Fruit fly (Drosophila melanogaster): ENCODE results near the gene CG31975.
A peak's percentile ranks its signal among the peaks of the same experiment; 100 is the strongest.

CG31975 gene

DNA sequence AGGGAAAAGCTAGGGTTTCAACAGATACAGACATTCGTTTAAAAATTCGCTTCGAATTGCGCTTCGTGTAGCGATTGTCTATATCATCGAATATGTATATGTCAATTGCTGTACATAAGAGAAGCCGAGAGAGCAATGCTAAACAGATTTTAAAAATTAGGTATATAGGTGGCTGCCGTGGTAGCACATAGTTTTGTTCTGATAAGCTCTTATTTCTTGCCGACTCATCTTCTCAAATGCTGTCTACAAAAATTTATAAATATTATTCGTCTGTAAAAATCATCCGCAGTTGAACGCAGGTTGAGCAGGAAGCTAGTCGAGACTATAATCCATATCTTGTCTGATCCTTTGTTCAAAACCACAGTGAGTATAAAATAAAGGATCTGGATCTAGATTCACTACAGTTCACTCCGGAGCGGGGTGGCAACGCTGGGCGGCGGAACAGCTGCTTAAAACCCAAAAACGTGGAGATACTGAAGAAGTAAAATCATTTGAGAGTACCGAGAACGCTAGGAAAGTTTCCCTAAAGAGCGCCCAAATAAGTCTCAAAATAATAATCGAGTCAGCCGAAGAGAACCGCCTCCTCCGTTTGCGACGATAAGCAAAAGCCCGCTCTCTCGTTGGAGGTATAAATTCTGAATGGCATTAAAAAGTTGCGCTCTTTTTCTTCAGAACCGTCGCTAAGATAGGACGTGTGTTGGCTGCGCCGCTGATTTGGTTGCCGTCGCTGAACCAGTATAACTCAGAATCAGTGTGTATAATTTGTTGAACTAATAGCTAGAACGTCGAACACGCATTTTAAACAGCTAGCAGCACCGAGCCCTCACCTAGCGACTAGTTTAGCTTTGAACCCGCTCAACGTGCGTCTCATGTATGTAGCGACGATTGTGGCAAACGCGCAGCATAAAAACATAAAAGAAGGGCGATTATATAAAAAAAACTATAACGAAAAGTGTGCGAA lies 33.0 kb downstream of the CG31975 start (continued):
- peak; percentile 45 for TF ChIP-seq CG5180 (GFP tag; optimal IDR thresholded peaks at IDR 0.05)
- no peak for TF ChIP-seq Atf-2 (GFP tag; optimal IDR thresholded peaks at IDR 0.05)
- TF ChIP-seq Chrac-16 (GFP tag; optimal IDR thresholded peaks at IDR 0.05): no peak
- TF ChIP-seq CG17912 (GFP tag; optimal IDR thresholded peaks at IDR 0.05): no peak
- TF ChIP-seq Fer1 (GFP tag; optimal IDR thresholded peaks at IDR 0.05): peak; percentile 70
- no peak for TF ChIP-seq pho (GFP tag; optimal IDR thresholded peaks at IDR 0.05)
- peak; percentile 89 for TF ChIP-seq CG34376 (GFP tag; optimal IDR thresholded peaks at IDR 0.05)
- TF ChIP-seq CG6175 (GFP tag; IDR thresholded peaks at IDR 0.05): peak; percentile 24; the same call in 1 of the 3 replicates
- peak; percentile 56 for TF ChIP-seq CG7987 (GFP tag; optimal IDR thresholded peaks at IDR 0.05)
- no peak for TF ChIP-seq CG8290 (GFP tag; optimal IDR thresholded peaks at IDR 0.05)
- TF ChIP-seq CG8290 (tag; optimal IDR thresholded peaks at IDR 0.05): peak in 1 of 2 experiments; percentile 53
- peak; percentile 19; the same call in 1 of the 2 replicates for TF ChIP-seq Scr (GFP tag; IDR thresholded peaks at IDR 0.05; ENCODE audit: partially characterized antibody)
- TF ChIP-seq exex (tag; optimal IDR thresholded peaks at IDR 0.05): peak; percentile 47
- TF ChIP-seq CG31441 (GFP tag; IDR thresholded peaks at IDR 0.05): no peak; the same call in 1 of the 2 replicates
- peak; percentile 7 for TF ChIP-seq CG17829 (tag; optimal IDR thresholded peaks at IDR 0.05)
- TF ChIP-seq Nf-YC (tag; optimal IDR thresholded peaks at IDR 0.05): peak; percentile 40
- TF ChIP-seq CoRest (tag; optimal IDR thresholded peaks at IDR 0.05): no peak
- peak; percentile 35 for TF ChIP-seq grau (tag; optimal IDR thresholded peaks at IDR 0.05)
- TF ChIP-seq bbx (GFP tag; IDR thresholded peaks at IDR 0.05; ENCODE audit: partially characterized antibody): peak; percentile 43; the same call in 1 of the 2 replicates
- peak in 1 of 3 experiments; percentile 73 for TF ChIP-seq Stat92E (GFP tag; optimal IDR thresholded peaks at IDR 0.05)
- no peak for TF ChIP-seq hkb (optimal IDR thresholded peaks at IDR 0.05)
- TF ChIP-seq hkb (GFP tag; IDR thresholded peaks at IDR 0.05): 0 out of 2 replicates have a peak, but pooled peaks have one; percentile 9
- peak; percentile 54 for TF ChIP-seq Deaf1 (tag; optimal IDR thresholded peaks at IDR 0.05)
- TF ChIP-seq Pdp1 (GFP tag; optimal IDR thresholded peaks at IDR 0.05): peak in 1 of 2 experiments; percentile 69
- TF ChIP-seq Dp (GFP tag; optimal IDR thresholded peaks at IDR 0.05): peak; percentile 40
- peak; percentile 25 for TF ChIP-seq CG2712 (tag; optimal IDR thresholded peaks at IDR 0.05)
- peak; percentile 43; the same call in 1 of the 2 replicates for TF ChIP-seq sob (GFP tag; IDR thresholded peaks at IDR 0.05)
- 0 out of 2 replicates have a peak, but pooled peaks have one; percentile 11 for TF ChIP-seq cas (GFP tag; IDR thresholded peaks at IDR 0.05)
- peak; percentile 53; the same call in 3 of the 4 replicates for TF ChIP-seq Dll (GFP tag; IDR thresholded peaks at IDR 0.05; ENCODE audit: partially characterized antibody)
- TF ChIP-seq Abd-B (GFP tag; optimal IDR thresholded peaks at IDR 0.05): no peak
- TF ChIP-seq p53 (GFP tag; optimal IDR thresholded peaks at IDR 0.05): no peak
- peak; percentile 24 for TF ChIP-seq her (GFP tag; optimal IDR thresholded peaks at IDR 0.05)
- TF ChIP-seq NfI (GFP tag; optimal IDR thresholded peaks at IDR 0.05): peak; percentile 2
- TF ChIP-seq br (optimal IDR thresholded peaks at IDR 0.05): no peak
- TF ChIP-seq gro (GFP tag; optimal IDR thresholded peaks at IDR 0.05): no peak
- peak; percentile 27 for TF ChIP-seq pita (GFP tag; optimal IDR thresholded peaks at IDR 0.05)
- TF ChIP-seq sna (GFP tag; IDR thresholded peaks at IDR 0.05; ENCODE audit: partially characterized antibody): peak; percentile 54
- no peak for TF ChIP-seq Hr39 (optimal IDR thresholded peaks at IDR 0.05)
- peak; percentile 43 for TF ChIP-seq CG8924 (tag; optimal IDR thresholded peaks at IDR 0.05)
- TF ChIP-seq CG4282 (GFP tag; optimal IDR thresholded peaks at IDR 0.05): peak; percentile 17
- TF ChIP-seq CG15479 (GFP tag; optimal IDR thresholded peaks at IDR 0.05): no peak
- TF ChIP-seq HmgD (GFP tag; optimal IDR thresholded peaks at IDR 0.05): no peak
- TF ChIP-seq vvl (GFP tag; IDR thresholded peaks at IDR 0.05): peak; percentile 75
- TF ChIP-seq dmrt11E (tag; optimal IDR thresholded peaks at IDR 0.05): no peak
- peak; percentile 36 for TF ChIP-seq CG31365 (tag; optimal IDR thresholded peaks at IDR 0.05)
- TF ChIP-seq CG17186 (GFP tag; optimal IDR thresholded peaks at IDR 0.05): no peak
- peak; percentile 16 for TF ChIP-seq CG18262 (tag; optimal IDR thresholded peaks at IDR 0.05)
- peak; percentile 29 for TF ChIP-seq B-H2 (GFP tag; optimal IDR thresholded peaks at IDR 0.05)
